Worm (Caenorhabditis elegans) whole organism, L4/young adult: Measurements from ENCODE around the gene hda-4.

Experiments
- dao-5 ChIP-seq: sonication (generic microtip); optimal IDR thresholded peaks from 2 replicates; lab custom pipeline; 2016; ENCODE audit warnings: missing genotype, missing genetic modification characterization, moderate library complexity, missing compliant biosample characterization
- him-1 ChIP-seq: sonication (generic microtip); optimal IDR thresholded peaks from 2 replicates; lab custom pipeline; 2016; ENCODE audit warnings: missing genotype, missing genetic modification reagents, missing genetic modification characterization, missing compliant biosample characterization

DNA sequence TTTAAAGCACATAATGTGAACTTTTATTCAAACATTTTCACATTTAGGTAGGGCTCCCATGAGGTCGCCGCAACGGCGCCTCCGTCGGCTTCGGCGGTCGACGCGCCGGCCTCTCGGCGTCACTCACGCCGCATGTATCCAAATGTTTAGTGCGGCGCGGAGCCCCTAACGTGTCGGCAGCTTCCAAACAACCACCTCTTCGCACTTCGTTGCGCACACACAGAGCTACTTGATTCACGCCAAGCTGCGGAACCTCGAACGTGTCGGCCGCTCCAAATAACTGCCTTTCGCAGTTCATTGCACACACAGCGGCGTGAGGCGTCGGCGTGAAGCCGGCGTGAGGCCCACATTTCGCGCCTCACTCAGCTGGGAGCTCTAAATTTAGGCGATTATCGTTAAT is 38.3 kb upstream of the hda-4 start, which contains the start of gene F22H10.6:
- TF ChIP-seq him-1 (tag; lab: Kevin White, UChicago) (no peak), dao-5 (tag; lab: Kevin White, UChicago) (no peak)
